Fruit fly (Drosophila melanogaster): Measurements from ENCODE around the gene ABCB7.

ABCB7 gene

DNA sequence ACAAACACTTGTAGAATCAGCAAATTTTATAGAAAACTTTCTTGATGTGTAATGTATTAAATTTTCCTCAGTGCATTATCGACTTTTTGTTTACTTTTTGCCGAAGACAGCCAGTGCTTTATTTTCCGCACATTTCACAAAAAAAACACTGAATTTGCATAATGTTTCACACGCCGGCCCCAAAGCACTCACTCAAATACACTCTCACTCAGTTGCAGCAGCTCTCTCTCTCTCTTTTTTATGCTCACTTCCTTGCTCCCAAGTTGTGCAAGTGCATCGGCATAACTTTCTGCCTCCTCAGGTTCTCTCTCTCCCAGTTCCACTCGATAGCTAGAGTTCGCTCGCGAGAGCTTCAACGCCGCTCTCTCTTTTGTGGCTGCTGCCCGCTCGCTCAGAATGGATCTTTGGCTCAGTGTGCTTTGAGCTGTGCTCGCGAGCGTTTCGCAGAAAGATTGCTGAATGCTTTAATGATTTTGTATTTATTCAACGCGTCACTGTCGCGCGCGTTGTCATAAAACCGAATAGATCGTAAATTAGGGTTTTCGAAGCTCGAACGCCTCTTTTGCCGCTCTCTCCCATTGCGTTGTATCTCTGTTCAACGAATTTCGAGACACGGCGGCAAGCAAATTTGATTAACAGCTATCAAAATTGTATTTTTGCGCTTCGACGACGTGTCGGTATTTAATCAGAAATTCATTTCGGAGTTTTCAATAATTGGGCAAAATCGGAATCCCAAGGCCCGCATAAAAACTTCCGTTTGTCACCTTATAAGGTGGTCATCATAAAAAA lies 31.8 kb upstream of the ABCB7 start:
- no peak for TF ChIP-seq CTCF (optimal IDR thresholded peaks at IDR 0.05)
- no peak for TF ChIP-seq CG8478 (optimal IDR thresholded peaks at IDR 0.05)

DNA sequence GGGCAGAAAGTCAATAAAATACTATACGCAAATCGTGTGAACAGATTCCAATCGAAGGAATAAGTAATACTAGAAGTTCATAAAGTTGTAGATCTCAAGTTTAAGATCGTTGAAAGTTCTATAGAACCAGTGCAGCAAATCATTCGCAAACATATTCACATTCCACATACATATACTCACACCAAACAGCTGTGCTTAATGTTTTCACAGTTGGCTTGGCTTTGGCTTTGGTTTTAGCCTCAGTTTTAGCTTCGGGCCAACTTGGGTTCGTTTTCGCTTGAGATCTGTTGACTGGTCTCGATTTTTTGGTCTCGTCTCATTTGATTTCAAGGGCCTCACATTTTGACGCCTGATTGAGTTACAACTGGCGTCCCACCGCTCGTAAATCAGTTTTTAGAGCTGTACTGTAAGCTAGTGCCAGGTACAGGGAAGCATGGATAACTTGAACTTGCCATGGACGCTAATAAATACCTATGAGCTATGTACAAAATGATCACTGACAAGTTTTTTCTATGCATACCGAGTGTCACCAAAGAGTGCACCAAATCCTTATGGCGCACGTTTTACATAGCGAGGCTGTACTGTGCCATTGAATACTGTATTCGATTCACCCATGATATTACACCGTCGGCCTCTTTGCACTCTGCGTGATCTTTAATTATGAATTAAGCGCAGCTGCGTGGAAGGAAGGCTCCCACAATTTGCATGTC lies 30.9 kb upstream of the ABCB7 start:
- TF ChIP-seq CTCF (optimal IDR thresholded peaks at IDR 0.05), result no peak
- TF ChIP-seq CG8478 (optimal IDR thresholded peaks at IDR 0.05), result no peak

DNA sequence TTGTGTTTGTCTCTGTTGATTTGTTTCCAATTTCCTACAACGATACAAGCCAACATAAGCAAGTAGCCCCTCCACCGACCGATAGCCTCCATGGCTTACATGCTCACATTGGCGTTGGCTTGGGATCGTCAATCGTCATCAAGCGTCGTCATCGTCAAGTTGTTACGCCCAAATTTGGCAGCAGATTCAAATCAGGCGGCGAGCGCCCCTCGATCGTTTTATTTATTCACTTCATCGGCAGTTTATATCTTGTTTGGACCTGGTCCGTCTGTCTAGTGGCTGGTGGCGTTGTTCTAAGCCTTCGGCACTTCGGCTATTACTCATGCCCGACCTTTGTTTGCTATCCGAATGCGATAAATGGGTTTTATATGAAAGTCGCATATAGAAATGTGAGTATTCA lies 28.0 kb upstream of the ABCB7 start:
- no peak for TF ChIP-seq CTCF (optimal IDR thresholded peaks at IDR 0.05)
- TF ChIP-seq CG8478 (optimal IDR thresholded peaks at IDR 0.05), result no peak

DNA sequence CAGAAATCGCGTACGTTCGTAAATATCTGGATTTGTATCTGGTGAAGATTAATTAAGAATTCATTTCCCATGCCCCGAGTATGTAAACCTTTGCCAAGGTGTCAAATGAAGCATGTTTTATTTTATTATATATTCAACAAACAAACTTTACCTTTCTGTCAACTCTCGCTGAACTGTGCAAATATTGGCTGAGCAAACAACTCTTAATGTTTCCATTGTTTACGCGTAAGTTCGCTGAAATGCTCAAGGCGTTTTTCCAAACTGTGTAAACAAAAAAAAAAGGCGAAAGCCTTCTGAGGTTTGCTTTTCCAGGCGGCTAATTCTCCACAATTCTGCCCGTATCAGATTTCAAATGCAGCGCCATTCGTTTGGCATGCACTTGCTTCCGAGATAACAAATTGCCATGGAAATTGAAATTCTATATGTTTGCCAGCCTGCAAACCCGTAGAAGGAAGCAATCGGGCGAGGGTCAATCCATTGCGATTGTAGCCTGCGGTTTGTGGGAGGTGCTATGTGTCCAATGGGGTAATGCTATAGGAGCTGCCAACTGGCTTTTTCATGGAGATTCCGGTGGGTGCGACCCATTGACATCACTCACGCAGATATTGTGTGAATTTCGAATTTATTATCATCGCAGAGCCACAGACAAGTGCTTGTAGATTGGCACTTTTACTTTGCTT lies 26.4 kb upstream of the ABCB7 start:
- TF ChIP-seq CTCF (optimal IDR thresholded peaks at IDR 0.05), result no peak
- no peak for TF ChIP-seq CG8478 (optimal IDR thresholded peaks at IDR 0.05)

DNA sequence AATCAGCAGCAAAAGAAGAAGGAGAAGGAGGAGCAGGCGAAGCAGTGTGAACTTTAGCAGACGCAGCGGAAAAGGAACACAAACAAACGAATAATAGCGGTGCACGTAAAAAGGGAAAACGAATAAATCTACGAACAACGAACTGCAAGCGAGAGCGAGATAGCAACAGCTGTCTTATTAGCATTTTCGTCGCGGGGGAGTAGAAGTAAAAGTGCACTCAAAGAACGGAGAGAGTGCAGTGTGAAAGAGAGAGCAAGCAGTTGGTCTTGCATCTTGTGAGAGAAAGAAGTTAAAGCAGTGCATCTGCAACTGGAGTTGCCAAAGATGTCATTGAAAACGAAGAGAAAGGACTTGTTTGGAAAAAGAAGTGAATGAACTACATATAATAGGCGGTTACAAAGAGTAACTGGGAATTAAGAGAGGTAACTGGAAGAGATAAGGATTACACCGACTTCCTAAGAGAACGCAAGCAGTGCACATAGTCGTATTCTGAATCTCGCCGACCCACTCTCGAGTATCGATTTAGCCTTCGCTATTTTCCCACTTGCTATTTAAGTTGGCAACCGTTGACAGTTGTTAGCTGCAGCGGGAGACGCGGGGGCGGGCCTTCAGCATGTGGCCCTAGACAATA lies 25.3 kb upstream of the ABCB7 start:
- TF ChIP-seq CG8478 (optimal IDR thresholded peaks at IDR 0.05) (no peak), CTCF (optimal IDR thresholded peaks at IDR 0.05) (no peak)

DNA sequence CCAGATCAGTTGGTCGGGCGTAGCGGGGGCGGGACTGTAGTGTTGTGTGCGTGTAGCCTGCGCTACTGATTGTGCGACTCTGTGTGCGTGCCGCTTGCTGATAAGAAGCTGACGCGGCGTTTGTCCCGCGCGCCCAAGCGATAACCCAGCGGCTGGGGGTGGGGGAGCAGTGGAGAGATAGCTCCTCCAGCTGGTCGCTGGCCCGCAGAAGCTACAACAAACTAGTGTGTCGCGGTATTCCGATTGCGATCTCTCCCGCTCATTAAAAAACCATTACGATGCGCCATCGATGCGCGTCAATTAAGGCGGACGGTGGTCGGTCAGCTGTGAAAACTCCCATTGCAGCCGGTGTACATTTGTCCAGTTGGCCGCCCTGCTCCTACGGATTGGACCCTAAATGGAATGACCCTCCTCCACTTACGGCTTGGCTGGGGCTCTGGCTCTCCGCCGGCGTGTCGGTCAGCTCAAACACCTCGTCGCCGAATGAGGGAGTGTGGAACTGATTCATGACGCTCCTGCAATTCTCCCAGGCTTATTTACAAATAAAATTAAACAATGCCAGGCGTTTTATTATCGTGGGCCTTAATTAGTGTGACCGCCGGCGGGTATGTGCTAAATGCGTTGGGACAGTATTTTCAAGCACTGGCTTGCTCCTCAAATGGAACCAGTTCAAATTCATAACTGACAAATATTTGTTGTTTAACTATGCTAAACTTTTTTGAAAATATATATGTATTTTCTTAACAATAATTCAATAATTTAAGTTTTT lies 16.0 kb upstream of the ABCB7 start, which contains the start of gene CG12104:
TSS of gene CG12104 (minus strand) at position 611 of the 769 bp plus-strand sequence.
- TF ChIP-seq CTCF (optimal IDR thresholded peaks at IDR 0.05), result no peak
- no peak for TF ChIP-seq CG8478 (optimal IDR thresholded peaks at IDR 0.05)

DNA sequence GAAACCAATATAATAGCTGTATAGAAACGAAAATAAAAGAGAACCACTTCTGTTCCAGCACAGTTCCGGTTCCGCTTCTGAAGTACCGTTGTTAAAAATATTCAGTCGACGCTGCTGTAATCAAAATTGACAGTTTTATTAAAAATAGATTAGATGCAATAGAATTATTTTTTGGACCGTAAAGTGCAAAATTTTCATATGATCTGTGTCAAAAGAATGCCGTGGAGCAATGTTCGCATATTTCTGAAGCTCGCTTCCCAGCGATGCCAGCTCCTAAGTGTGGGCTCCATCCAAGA lies 15.4 kb upstream of the ABCB7 start, which contains the start of the genes CG18170 and CG33791:
TSS of gene CG18170 (plus strand) at position 122 of the 296 bp plus-strand sequence.
TSS of gene CG33791 (plus strand) at position 122 of the 296 bp plus-strand sequence.
- TF ChIP-seq CG8478 (optimal IDR thresholded peaks at IDR 0.05) (no peak), CTCF (optimal IDR thresholded peaks at IDR 0.05) (no peak)

DNA sequence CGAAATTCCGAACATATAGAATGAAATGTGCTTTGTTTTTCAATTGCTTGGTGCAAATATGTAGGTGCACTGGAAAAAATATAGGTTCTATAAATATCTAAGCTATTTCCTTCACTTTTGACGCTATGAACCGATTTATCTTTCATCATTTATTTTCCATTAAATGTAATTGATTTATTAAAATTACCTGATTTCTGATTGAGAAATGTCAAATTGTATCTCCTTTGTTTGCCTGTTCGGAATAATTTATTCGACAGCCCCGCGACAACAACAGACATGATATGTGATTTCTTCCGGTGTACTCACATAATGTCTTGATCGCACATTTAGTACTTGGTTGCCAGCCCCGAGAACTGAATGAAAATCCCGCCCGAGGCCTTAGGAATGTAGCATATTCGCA lies 8.6 kb upstream of the ABCB7 start:
- no peak for TF ChIP-seq CG8478 (optimal IDR thresholded peaks at IDR 0.05)

DNA sequence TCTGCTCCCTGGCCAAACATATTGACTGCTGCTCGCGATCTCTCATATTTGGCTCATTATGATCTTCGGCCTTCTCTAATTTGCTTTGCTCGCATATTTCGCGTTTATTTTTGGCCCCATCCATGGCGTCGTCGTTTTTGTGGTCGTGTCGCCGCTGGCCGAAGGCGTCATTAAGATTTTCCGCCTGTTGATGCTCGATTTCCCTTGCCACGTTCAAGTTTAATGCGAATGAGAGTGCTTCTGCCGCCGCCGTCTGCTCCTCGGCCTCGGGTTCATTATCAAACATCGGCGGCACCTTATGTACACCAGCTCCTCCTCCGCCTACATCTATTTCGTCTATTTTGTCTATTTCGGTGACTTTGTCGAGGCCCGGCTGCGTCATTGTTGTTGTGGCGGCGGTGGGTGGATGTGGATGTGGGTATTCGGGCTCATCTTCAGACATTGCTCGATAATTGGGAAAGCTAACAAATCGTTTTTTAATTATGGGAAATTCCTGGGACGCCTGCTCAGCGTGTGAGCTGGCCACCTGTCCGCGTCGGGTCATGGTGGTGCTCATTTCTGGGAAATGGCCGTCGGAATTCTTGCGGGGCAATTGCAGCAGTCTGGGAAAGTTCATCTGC lies 3.6 kb upstream of the ABCB7 start:
- TF ChIP-seq CG8478 (optimal IDR thresholded peaks at IDR 0.05), result no peak
- TF ChIP-seq CTCF (optimal IDR thresholded peaks at IDR 0.05), result no peak

DNA sequence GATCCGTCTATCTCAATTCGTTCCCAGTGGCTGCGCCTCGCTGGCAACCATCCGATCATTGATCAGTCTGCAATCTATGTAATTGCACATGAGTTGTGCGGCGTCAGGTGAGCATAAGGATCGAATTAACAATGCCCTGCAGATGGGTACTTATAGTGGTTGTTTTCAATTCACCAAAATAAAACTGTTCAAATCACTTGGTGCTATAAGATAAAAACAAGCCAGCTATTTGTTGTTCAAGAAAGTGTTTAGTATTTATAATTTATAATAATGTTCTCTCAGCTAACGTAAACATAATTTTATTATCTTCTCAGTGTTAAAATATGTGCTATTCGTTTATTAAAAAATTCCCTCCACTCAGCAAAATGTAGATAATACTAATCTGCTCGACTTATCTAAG lies 2.5 kb upstream of the ABCB7 start, which contains the start of gene CG12105:
TSS of gene CG12105 (minus strand) at position 101 of the 400 bp plus-strand sequence.
- TF ChIP-seq CG8478 (optimal IDR thresholded peaks at IDR 0.05), result no peak
- no peak for TF ChIP-seq CTCF (optimal IDR thresholded peaks at IDR 0.05)

DNA sequence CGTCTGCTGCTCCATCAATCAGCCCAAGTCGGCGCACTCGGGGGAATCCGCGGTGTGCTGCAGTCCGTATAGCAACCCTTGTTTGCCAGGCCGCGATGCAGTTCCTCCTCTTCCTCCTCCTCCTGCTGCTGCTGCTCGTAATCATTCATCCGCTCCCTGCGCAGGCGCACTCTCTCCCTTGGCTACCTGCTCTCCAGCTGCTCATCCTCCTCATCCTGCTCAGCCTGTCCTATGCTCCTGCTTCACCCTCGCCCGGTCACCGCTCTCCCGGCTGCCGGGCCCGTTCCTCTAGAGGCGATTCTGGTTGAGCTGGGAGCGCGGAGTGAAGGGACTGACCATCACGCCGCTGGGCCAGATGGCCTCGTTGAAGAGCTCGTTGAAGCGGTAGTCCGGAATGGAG lies 8.7 kb downstream of the ABCB7 start:
- TF ChIP-seq CTCF (optimal IDR thresholded peaks at IDR 0.05) (no peak), CG8478 (optimal IDR thresholded peaks at IDR 0.05) (no peak)

DNA sequence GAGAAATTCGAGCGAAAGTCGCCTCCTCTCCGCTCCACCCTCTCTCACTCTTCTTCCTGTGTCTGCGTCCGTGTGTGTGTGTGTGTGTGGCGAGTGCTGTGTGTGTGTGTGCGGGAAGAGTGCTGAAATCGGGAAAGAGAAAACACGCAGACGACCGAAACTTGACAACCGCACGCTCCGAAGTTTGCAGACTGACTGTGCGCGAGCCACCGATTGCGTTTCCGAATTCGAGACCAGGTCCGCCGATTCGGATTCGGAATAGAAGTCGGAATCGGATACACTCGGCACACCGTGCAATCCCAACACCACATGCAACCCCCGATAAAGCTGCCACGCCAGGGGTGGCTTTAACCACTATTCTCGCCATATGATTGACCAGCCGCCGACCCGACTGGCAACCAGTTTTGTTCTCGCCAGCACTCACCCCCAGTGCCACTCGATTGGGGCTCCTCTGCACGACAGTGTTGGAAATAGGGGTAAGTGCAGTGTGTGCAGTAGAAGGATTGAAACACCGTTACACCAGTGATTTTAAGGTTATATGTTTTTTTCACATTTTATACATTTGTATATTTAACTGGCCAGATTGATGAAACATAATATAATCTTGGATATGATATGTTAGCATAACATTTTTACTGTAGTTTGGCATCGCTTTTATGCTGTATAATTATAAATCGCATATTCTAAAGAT lies 10.1 kb downstream of the ABCB7 start, which contains the start of gene CG13928:
TSS of gene CG13928 (minus strand) at position 202 of the 691 bp plus-strand sequence.
- no peak for TF ChIP-seq CG8478 (optimal IDR thresholded peaks at IDR 0.05)
- no peak for TF ChIP-seq CTCF (optimal IDR thresholded peaks at IDR 0.05)

DNA sequence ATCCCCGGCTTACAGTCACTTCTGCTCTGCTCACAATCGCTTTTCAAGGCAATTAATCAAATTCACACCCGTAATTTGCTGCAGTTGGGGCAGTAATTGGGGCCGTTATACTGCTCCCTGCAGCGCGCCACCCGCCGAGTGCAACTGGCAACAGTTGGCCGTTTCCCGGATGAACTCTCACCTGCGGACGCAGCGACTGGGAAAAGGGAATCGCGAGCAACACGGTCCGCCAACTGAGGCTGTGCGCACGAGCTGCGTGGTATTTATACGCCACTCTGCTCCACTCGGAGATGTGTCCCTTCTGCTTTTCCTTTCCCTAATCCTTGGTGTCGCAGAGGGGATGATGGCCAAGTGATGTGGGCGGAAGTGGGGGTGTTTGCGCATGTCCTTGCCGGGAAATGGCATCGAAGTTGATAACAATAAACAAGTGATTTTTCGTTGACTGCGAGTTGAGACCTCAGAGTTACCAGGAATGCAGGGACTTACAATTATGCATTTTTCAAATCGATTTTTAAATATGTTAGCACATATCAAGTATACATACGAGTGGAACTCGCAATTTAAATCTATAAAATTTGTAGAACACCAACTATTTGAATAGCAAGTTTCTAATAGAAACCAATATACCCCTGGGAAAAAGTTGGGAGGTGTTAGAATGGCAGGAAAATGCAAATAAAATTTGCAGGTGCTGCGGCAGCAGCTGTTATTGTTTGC lies 11.0 kb downstream of the ABCB7 start, which contains the start of gene GC:
TSS of gene GC (minus strand) at position 238 of the 714 bp plus-strand sequence.
- TF ChIP-seq CTCF (optimal IDR thresholded peaks at IDR 0.05) (no peak), CG8478 (optimal IDR thresholded peaks at IDR 0.05) (no peak)

Measured in S2 (cell line).